Worm (Caenorhabditis elegans) whole organism, early embryonic: Measurements from ENCODE around the gene F18E9.3.

ENCODE experiments used
- ama-1 ChIP-seq: fragments of 150-350 bp; optimal IDR thresholded peaks from 2 replicates; lab custom pipeline; 2014
- ceh-13 ChIP-seq: fragments of 200-800 bp; sonication (Bioruptor generic); optimal IDR thresholded peaks from 2 replicates; lab custom pipeline; 2018; ENCODE audit warnings: mild to moderate bottlenecking, missing genetic modification characterization, missing compliant biosample characterization
- hmg-4 ChIP-seq: fragments of 200-800 bp; sonication (Bioruptor generic); optimal IDR thresholded peaks from 2 replicates; lab custom pipeline; 2018; ENCODE audit warnings: mild to moderate bottlenecking, missing genetic modification characterization, missing compliant biosample characterization
- hnd-1 ChIP-seq: sonication (generic microtip); optimal IDR thresholded peaks from 2 replicates; lab custom pipeline; 2016; ENCODE audit warnings: missing genetic modification characterization, missing compliant biosample characterization
- scrt-1 ChIP-seq: fragments of 200-800 bp; sonication (Bioruptor generic); IDR thresholded peaks from 2 replicates; pipeline ENCODE4 v1.3.6; 2022; ENCODE audit warnings: missing genetic modification characterization, missing compliant biosample characterization
- tbx-37 ChIP-seq: fragments of 200-800 bp; sonication (Bioruptor generic); conservative IDR thresholded peaks from 2 replicates; pipeline ENCODE4 v1.3.6; 2022; ENCODE audit warnings: missing genetic modification reagents, missing genetic modification characterization, missing compliant biosample characterization
- tra-4 ChIP-seq: sonication (generic microtip); optimal IDR thresholded peaks from 2 replicates; lab custom pipeline; 2017; ENCODE audit warnings: missing genetic modification characterization, missing compliant biosample characterization

DNA sequence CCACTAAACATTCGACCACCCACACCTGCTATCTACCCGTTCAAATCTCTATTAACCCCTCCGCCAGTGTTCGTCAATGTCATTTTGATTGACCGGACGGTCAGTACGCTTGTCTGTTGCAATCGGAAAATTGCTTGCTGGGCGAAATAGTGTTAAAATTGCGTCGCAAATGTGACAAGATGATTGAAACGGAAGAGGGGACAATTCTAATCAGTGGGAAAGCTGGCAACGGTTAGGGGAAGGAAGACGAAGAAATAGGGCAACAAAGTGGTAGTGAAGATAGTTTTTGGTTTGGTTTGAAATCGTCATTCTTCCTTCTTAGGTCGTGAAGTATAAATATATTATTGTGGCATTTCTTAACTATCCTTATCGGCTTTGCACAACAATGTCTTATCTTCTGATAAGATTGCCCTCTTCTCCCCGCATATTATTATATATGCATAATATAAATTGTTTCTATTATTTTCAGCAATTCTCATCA lies 17.5 kb upstream of the F18E9.3 start:
- TF ChIP-seq ama-1 (lab: Kevin White, UChicago) = no peak
- peak; percentile 3 for TF ChIP-seq hmg-4 (GFP tag; lab: Kevin White, UChicago)
- no peak for TF ChIP-seq ceh-13 (GFP tag; lab: Kevin White, UChicago)
- TF ChIP-seq tbx-37 (GFP tag; lab: Robert Waterston, UW) = no peak
- TF ChIP-seq scrt-1 (GFP tag; lab: Robert Waterston, UW) = no peak
- TF ChIP-seq hnd-1 (tag; lab: Kevin White, UChicago) = no peak
- TF ChIP-seq tra-4 (tag; lab: Kevin White, UChicago) = no peak
